Worm (Caenorhabditis elegans): Measurements from ENCODE around the gene tag-120.
A peak's percentile ranks its signal among the peaks of the same experiment; 100 is the strongest.

Gene tag-120

DNA sequence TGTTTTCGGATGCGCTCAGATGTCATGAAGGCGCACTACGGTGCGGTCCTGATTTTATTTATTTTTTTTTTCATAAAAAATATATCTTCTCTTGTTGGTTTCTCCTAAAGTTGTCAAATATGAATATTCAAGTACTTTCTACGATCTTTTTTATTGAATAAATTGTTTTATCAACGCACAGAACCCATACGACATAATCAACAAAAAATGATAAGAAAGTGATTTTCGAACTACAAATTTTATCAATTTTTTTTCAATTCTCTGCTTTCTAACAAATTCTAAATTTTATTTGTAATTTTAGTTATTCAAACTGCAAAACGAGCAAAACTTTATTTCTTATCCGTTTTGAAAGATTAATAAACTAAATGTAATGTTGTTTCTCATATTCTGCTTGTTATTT is 7.8 kb downstream of the tag-120 start:
- no peak for TF ChIP-seq unc-62 (GFP tag; optimal IDR thresholded peaks at IDR 0.05)
- no peak for TF ChIP-seq unc-39 (tag; optimal IDR thresholded peaks at IDR 0.05)
- peak; percentile 50 for TF ChIP-seq fos-1 (tag; optimal IDR thresholded peaks at IDR 0.05)

DNA sequence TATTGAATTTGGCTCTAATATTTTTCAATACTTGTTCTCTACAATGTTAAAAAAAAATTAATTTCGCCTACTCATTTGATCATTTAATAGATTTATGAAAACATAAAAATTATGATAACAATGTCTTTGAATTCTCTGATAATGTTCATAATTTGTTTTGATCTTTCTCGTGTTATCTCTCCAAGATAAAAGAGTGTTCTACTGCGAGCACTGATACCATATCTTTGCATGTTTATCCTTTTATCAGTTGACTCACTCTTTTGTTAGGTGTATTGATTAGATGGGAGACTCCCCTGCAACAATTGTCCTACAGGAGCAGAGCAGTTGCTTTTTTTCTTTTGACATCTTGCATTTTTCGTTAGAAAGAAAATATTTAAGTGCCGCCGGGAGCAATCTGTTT is 10.4 kb downstream of the tag-120 start:
- TF ChIP-seq blmp-1 (tag; optimal IDR thresholded peaks at IDR 0.05; ENCODE audit: insufficient read depth) (no peak), skn-1 (tag; optimal IDR thresholded peaks at IDR 0.05) (no peak), unc-62 (GFP tag; optimal IDR thresholded peaks at IDR 0.05) (no peak), aly-2 (tag; optimal IDR thresholded peaks at IDR 0.05) (no peak), ztf-11 (tag; optimal IDR thresholded peaks at IDR 0.05) (no peak), sma-9 (GFP tag; optimal IDR thresholded peaks at IDR 0.05) (no peak), sma-9 (tag; optimal IDR thresholded peaks at IDR 0.05) (no peak)

DNA sequence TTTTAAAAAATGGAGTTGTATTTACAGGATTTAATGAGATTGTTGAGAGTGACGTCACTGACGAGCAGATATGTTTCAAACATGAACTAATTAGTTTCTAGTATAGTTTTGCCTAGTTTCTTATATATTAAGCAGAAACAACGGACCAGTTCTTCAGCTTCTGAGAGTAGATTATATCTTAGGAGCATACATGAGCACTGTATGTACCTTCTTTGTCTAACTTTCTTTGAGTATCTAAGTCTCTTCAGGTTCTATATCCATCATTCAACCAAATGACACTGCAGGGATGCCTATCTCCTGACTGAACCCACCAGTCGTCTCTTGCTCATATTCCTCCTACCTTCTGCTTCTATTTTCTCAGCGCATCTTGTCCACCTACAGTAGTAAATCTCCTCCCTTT is 12.9 kb downstream of the tag-120 start, which contains the start of gene her-1:
TSS of gene her-1 (plus strand) at position 301 of the 400 bp plus-strand sequence.
- TF ChIP-seq aly-2 (tag; optimal IDR thresholded peaks at IDR 0.05) (no peak), lsy-2 (tag; optimal IDR thresholded peaks at IDR 0.05) (no peak), Y55F3AM.14 (GFP tag; optimal IDR thresholded peaks at IDR 0.05) (no peak), C34F6.9 (tag; optimal IDR thresholded peaks at IDR 0.05) (no peak), peb-1 (tag; optimal IDR thresholded peaks at IDR 0.05) (no peak), nhr-11 (tag; optimal IDR thresholded peaks at IDR 0.05) (no peak), elt-1 (tag; optimal IDR thresholded peaks at IDR 0.05) (no peak), zag-1 (tag; optimal IDR thresholded peaks at IDR 0.05) (no peak), ztf-1 (GFP tag; conservative IDR thresholded peaks at IDR 0.05) (no peak), ZK546.5 (tag; optimal IDR thresholded peaks at IDR 0.05) (no peak), mab-5 (tag; optimal IDR thresholded peaks at IDR 0.05) (no peak), blmp-1 (tag; optimal IDR thresholded peaks at IDR 0.05; ENCODE audit: insufficient read depth) (no peak), lin-13 (GFP tag; optimal IDR thresholded peaks at IDR 0.05) (no peak), sem-4 (tag; optimal IDR thresholded peaks at IDR 0.05) (no peak), alr-1 (tag; optimal IDR thresholded peaks at IDR 0.05) (no peak), gmeb-1 (tag; optimal IDR thresholded peaks at IDR 0.05) (no peak)

- TF ChIP-seq lin-11 (tag; optimal IDR thresholded peaks at IDR 0.05), result no peak
Observed at ce11 chrV:9692649-9693112, 16.9 kb downstream of the tag-120 start, which contains the start of gene ZK287.7. Gene ZK287.7, plus strand, starts transcription at chrV:9693062.

- TF ChIP-seq nhr-21 (tag; optimal IDR thresholded peaks at IDR 0.05) (peak; percentile 15), nhr-129 (tag; optimal IDR thresholded peaks at IDR 0.05) (peak; percentile 86), elt-3 (tag; optimal IDR thresholded peaks at IDR 0.05) (no peak), zag-1 (tag; optimal IDR thresholded peaks at IDR 0.05) (peak; percentile 67), fos-1 (tag; optimal IDR thresholded peaks at IDR 0.05) (peak; percentile 79), crh-2 (tag; optimal IDR thresholded peaks at IDR 0.05) (peak; percentile 57), C34F6.9 (tag; optimal IDR thresholded peaks at IDR 0.05) (peak; percentile 74), lsy-2 (tag; optimal IDR thresholded peaks at IDR 0.05) (peak in 1 of 2 experiments; percentile 39), blmp-1 (tag; optimal IDR thresholded peaks at IDR 0.05; ENCODE audit: insufficient read depth) (peak; percentile 86), egl-27 (tag; optimal IDR thresholded peaks at IDR 0.05) (peak; percentile 23), gmeb-1 (tag; optimal IDR thresholded peaks at IDR 0.05) (peak; percentile 7), ztf-11 (tag; optimal IDR thresholded peaks at IDR 0.05) (no peak), unc-55 (GFP tag; optimal IDR thresholded peaks at IDR 0.05) (peak; percentile 67), snpc-4 (tag; optimal IDR thresholded peaks at IDR 0.05) (peak; percentile 20), unc-62 (GFP tag; optimal IDR thresholded peaks at IDR 0.05) (no peak), F13H6.1 (tag; optimal IDR thresholded peaks at IDR 0.05) (peak; percentile 78), ZK546.5 (tag; optimal IDR thresholded peaks at IDR 0.05) (no peak), sem-4 (tag; optimal IDR thresholded peaks at IDR 0.05) (peak; percentile 7)
Observed at ce11 chrV:9692109-9692581, 17.5 kb downstream of the tag-120 start, which contains the start of gene ztf-9. Gene ztf-9, minus strand, starts transcription at chrV:9692159.

DNA sequence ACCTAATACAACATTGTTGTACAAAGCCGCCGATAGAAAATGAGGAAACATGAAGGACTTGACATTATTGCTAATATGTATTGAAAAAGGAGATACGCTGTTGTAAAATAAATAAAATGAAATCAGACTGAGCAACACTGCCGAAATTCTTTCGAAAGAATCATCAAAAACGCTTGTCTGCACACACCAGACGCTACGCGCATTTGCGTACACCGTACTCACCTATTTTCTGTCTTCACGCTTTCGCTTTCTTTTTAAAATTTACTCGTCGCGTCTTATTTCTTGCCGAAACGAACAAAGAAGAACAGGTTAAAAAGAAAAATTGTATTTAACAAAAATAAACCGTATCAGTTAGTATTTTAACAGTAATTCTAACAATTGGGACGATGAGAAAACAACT is 18.9 kb downstream of the tag-120 start:
- TF ChIP-seq nhr-12 (tag; optimal IDR thresholded peaks at IDR 0.05) (no peak), sem-4 (tag; optimal IDR thresholded peaks at IDR 0.05) (peak; percentile 56), sma-9 (GFP tag; optimal IDR thresholded peaks at IDR 0.05) (peak; percentile 43), sma-9 (tag; optimal IDR thresholded peaks at IDR 0.05) (no peak), mdl-1 (tag; optimal IDR thresholded peaks at IDR 0.05) (no peak), fos-1 (tag; optimal IDR thresholded peaks at IDR 0.05) (peak; percentile 55), lin-39 (tag; optimal IDR thresholded peaks at IDR 0.05) (no peak), lsy-2 (tag; optimal IDR thresholded peaks at IDR 0.05) (peak; percentile 64 to 92), mbf-1 (tag; optimal IDR thresholded peaks at IDR 0.05) (no peak), C34F6.9 (tag; optimal IDR thresholded peaks at IDR 0.05) (peak; percentile 72), ztf-11 (tag; optimal IDR thresholded peaks at IDR 0.05) (no peak), peb-1 (tag; optimal IDR thresholded peaks at IDR 0.05) (no peak), ama-1 (optimal IDR thresholded peaks at IDR 0.05) (no peak), blmp-1 (tag; optimal IDR thresholded peaks at IDR 0.05; ENCODE audit: insufficient read depth) (peak; percentile 98), ZK546.5 (tag; optimal IDR thresholded peaks at IDR 0.05) (no peak), nhr-129 (tag; optimal IDR thresholded peaks at IDR 0.05) (peak; percentile 32), crh-2 (tag; optimal IDR thresholded peaks at IDR 0.05) (peak; percentile 58), sma-3 (GFP tag; optimal IDR thresholded peaks at IDR 0.05) (peak; percentile 43), nhr-6 (tag; optimal IDR thresholded peaks at IDR 0.05) (peak; percentile 51), F13H6.1 (tag; optimal IDR thresholded peaks at IDR 0.05) (peak; percentile 4), gmeb-1 (tag; optimal IDR thresholded peaks at IDR 0.05) (peak; percentile 49), lin-11 (tag; optimal IDR thresholded peaks at IDR 0.05) (no peak), nhr-21 (tag; optimal IDR thresholded peaks at IDR 0.05) (peak; percentile 24), unc-55 (GFP tag; optimal IDR thresholded peaks at IDR 0.05) (peak; percentile 43)
